Worm (Caenorhabditis elegans) whole organism, L1 larva: ENCODE results near the gene lurp-4.

Experiments used
- ama-1 ChIP-seq: fragments of 150-350 bp; optimal IDR thresholded peaks from 2 replicates; lab custom pipeline; 2014
- ceh-8 ChIP-seq: fragments of 200-800 bp; sonication (Bioruptor generic); optimal IDR thresholded peaks from 2 replicates; lab custom pipeline; 2018; ENCODE audit warnings: mild to moderate bottlenecking, missing genetic modification characterization, moderate library complexity, missing compliant biosample characterization
- ceh-82 ChIP-seq, 3 experiments: fragments of 150-350 bp in 1 of 3; sonication (generic microtip) in 2 of 3; optimal IDR thresholded peaks; 2 replicates each; lab custom pipeline; 2014 to 2017; ENCODE audit warnings: missing biosample characterization in 3 of 3, missing genetic modification characterization in 3 of 3
- ets-5 ChIP-seq: fragments of 200-800 bp; sonication (Bioruptor generic); IDR thresholded peaks from 2 replicates; pipeline ENCODE4 v1.3.6; 2022; ENCODE audit warnings: missing genetic modification characterization, missing compliant biosample characterization
- lin-15B ChIP-seq: fragments of 150-350 bp; sonication (generic microtip); optimal IDR thresholded peaks from 3 replicates; lab custom pipeline; 2014; ENCODE audit warnings: missing biosample characterization, missing genetic modification characterization
- lin-35 ChIP-seq, 2 experiments: fragments of 150-350 bp; optimal IDR thresholded peaks; 2 replicates each; lab custom pipeline; 2014; ENCODE audit warnings: missing biosample characterization in 2 of 2, missing genetic modification characterization in 2 of 2, missing genetic modification reagents in 2 of 2
- nhr-237 ChIP-seq: fragments of 150-350 bp; optimal IDR thresholded peaks from 2 replicates; lab custom pipeline; 2014; ENCODE audit warnings: missing biosample characterization, missing genetic modification characterization
- rnt-1 ChIP-seq: sonication (generic microtip); optimal IDR thresholded peaks from 2 replicates; lab custom pipeline; 2016; ENCODE audit warnings: mild to moderate bottlenecking, missing genetic modification characterization, moderate library complexity, missing compliant biosample characterization
- skn-1 ChIP-seq: fragments of 150-350 bp; optimal IDR thresholded peaks from 2 replicates; lab custom pipeline; 2014; ENCODE audit warnings: missing biosample characterization, missing genetic modification characterization
- snpc-4 ChIP-seq: fragments of 150-350 bp; optimal IDR thresholded peaks from 2 replicates; lab custom pipeline; 2014; ENCODE audit warnings: missing biosample characterization, missing genetic modification characterization

- TF ChIP-seq skn-1 (tag; lab: Kevin White, UChicago) (no peak), lin-15B (tag; lab: Kevin White, UChicago) (no peak), ceh-82 (tag; optimal IDR thresholded peaks at IDR 0.05; lab: Kevin White, UChicago) (peak in 1 of 3 experiments; percentile 12), rnt-1 (tag; lab: Kevin White, UChicago) (no peak), snpc-4 (no peak), lin-35 (GFP tag; optimal IDR thresholded peaks at IDR 0.05; lab: Kevin White, UChicago) (no peak), nhr-237 (tag; lab: Kevin White, UChicago) (no peak), ama-1 (lab: Kevin White, UChicago) (no peak), ceh-8 (GFP tag; lab: Kevin White, UChicago) (no peak), ets-5 (no peak)
Observed at ce11 chrV:13111599-13112191, 19.2 kb downstream of the lurp-4 start.
